Fruit fly (Drosophila melanogaster): ENCODE measurements around the gene Srx.

Gene Srx

dm6 chrX:17821466-17821865 is 35.3 kb upstream of the Srx start (continued):
- TF ChIP-seq klu (GFP tag; IDR thresholded peaks at IDR 0.05) (peak; percentile 38; the same call in 1 of the 2 replicates), CG6854 (GFP tag; optimal IDR thresholded peaks at IDR 0.05) (no peak), crol (GFP tag; IDR thresholded peaks at IDR 0.05) (peak; percentile 94), br (optimal IDR thresholded peaks at IDR 0.05) (no peak), grn (GFP tag; optimal IDR thresholded peaks at IDR 0.05) (no peak), CG14014 (GFP tag; IDR thresholded peaks at IDR 0.05) (no peak), ind (GFP tag; optimal IDR thresholded peaks at IDR 0.05) (no peak), CG1602 (GFP tag; optimal IDR thresholded peaks at IDR 0.05) (no peak), CG3838 (GFP tag; optimal IDR thresholded peaks at IDR 0.05) (no peak), CG1603 (tag; optimal IDR thresholded peaks at IDR 0.05) (no peak), gem (tag; optimal IDR thresholded peaks at IDR 0.05) (no peak), ftz-f1 (GFP tag; optimal IDR thresholded peaks at IDR 0.05) (peak; percentile 38), CG12236 (GFP tag; optimal IDR thresholded peaks at IDR 0.05) (no peak), CG11247 (GFP tag; IDR thresholded peaks at IDR 0.05) (no peak), seq (GFP tag; IDR thresholded peaks at IDR 0.05) (no peak), peb (GFP tag; IDR thresholded peaks at IDR 0.05) (no peak), slp2 (GFP tag; optimal IDR thresholded peaks at IDR 0.05) (no peak), chm (GFP tag; IDR thresholded peaks at IDR 0.05) (no peak), so (GFP tag; IDR thresholded peaks at IDR 0.05) (no peak), CG16779 (GFP tag; IDR thresholded peaks at IDR 0.05) (no peak), CG31388 (GFP tag; optimal IDR thresholded peaks at IDR 0.05) (no peak), pros (GFP tag; optimal IDR thresholded peaks at IDR 0.05) (no peak), exex (tag; optimal IDR thresholded peaks at IDR 0.05) (peak; percentile 76), Taf1 (GFP tag; IDR thresholded peaks at IDR 0.05) (no peak), CG34376 (GFP tag; optimal IDR thresholded peaks at IDR 0.05) (no peak), CG9215 (GFP tag; IDR thresholded peaks at IDR 0.05) (no peak), Adf1 (GFP tag; IDR thresholded peaks at IDR 0.05) (no peak), CG8944 (GFP tag; optimal IDR thresholded peaks at IDR 0.05) (no peak), Doc3 (GFP tag; IDR thresholded peaks at IDR 0.05; ENCODE audit: partially characterized antibody) (no peak), Awh (GFP tag; IDR thresholded peaks at IDR 0.05) (no peak), az2 (GFP tag; optimal IDR thresholded peaks at IDR 0.05) (no peak), zfh1 (GFP tag; IDR thresholded peaks at IDR 0.05) (no peak), bab2 (GFP tag; optimal IDR thresholded peaks at IDR 0.05) (no peak), CTCF (GFP tag; optimal IDR thresholded peaks at IDR 0.05) (no peak), Deaf1 (tag; optimal IDR thresholded peaks at IDR 0.05) (no peak), B-H2 (GFP tag; optimal IDR thresholded peaks at IDR 0.05) (peak; percentile 2), dm (GFP tag; optimal IDR thresholded peaks at IDR 0.05) (no peak), CG11560 (tag; IDR thresholded peaks at IDR 0.05) (no peak), zfh2 (GFP tag; optimal IDR thresholded peaks at IDR 0.05) (no peak), CG33213 (GFP tag; optimal IDR thresholded peaks at IDR 0.05) (no peak), Fer1 (GFP tag; optimal IDR thresholded peaks at IDR 0.05) (no peak), CG9727 (GFP tag; optimal IDR thresholded peaks at IDR 0.05) (no peak), CG31365 (tag; optimal IDR thresholded peaks at IDR 0.05) (no peak), abd-A (tag; optimal IDR thresholded peaks at IDR 0.05) (peak; percentile 28), unpg (GFP tag; optimal IDR thresholded peaks at IDR 0.05) (no peak), Fer2 (tag; optimal IDR thresholded peaks at IDR 0.05) (no peak), CG12104 (GFP tag; optimal IDR thresholded peaks at IDR 0.05) (no peak), HmgZ (tag; optimal IDR thresholded peaks at IDR 0.05) (peak; percentile 16), Sox100B (GFP tag; optimal IDR thresholded peaks at IDR 0.05) (no peak), vnd (GFP tag; IDR thresholded peaks at IDR 0.05; ENCODE audit: partially characterized antibody) (no peak), bcd (GFP tag; optimal IDR thresholded peaks at IDR 0.05) (no peak), cwo (GFP tag; optimal IDR thresholded peaks at IDR 0.05) (no peak), D19A (tag; optimal IDR thresholded peaks at IDR 0.05) (no peak), schlank (tag; optimal IDR thresholded peaks at IDR 0.05) (no peak)
